Fruit fly (Drosophila melanogaster) whole organism, prepupa: ENCODE results near the gene Polr2F.
A peak's percentile ranks its signal among the peaks of the same experiment; 100 is the strongest.

Experiments used
- CG10669 ChIP-seq: fragments of 200-800 bp; sonication (Bioruptor generic); optimal IDR thresholded peaks from 3 replicates; lab custom pipeline; 2018; ENCODE audit warnings: missing biosample characterization, mild to moderate bottlenecking, missing genetic modification characterization, moderate library complexity
- CG11294 ChIP-seq: fragments of 200-800 bp; sonication (Bioruptor generic); IDR thresholded peaks from 2 replicates; pipeline ENCODE4 v1.3.6; 2022; ENCODE audit warnings: missing biosample characterization, missing genetic modification characterization
- CG11762 ChIP-seq: fragments of 200-800 bp; sonication (Bioruptor generic); optimal IDR thresholded peaks from 3 replicates; lab custom pipeline; 2016; ENCODE audit warnings: missing biosample characterization, missing genetic modification characterization; ENCODE audit not compliant: insufficient read depth
- CG1621 ChIP-seq: fragments of 200-800 bp; sonication (Bioruptor generic); optimal IDR thresholded peaks from 3 replicates; lab custom pipeline; 2018; ENCODE audit warnings: missing biosample characterization, mild to moderate bottlenecking, missing genetic modification characterization
- CG16779 ChIP-seq: fragments of 200-800 bp; sonication (Bioruptor generic); optimal IDR thresholded peaks from 3 replicates; lab custom pipeline; 2017; ENCODE audit warnings: missing biosample characterization, mild to moderate bottlenecking, missing genetic modification characterization
- CG31627 ChIP-seq: fragments of 200-800 bp; sonication (Bioruptor generic); optimal IDR thresholded peaks from 3 replicates; lab custom pipeline; 2016; ENCODE audit warnings: missing biosample characterization, missing genetic modification characterization
- CG34406 ChIP-seq: fragments of 200-800 bp; sonication (Bioruptor generic); optimal IDR thresholded peaks from 3 replicates; lab custom pipeline; 2016; ENCODE audit warnings: missing biosample characterization, missing genetic modification characterization
- CG3919 ChIP-seq: fragments of 200-800 bp; sonication (Bioruptor generic); optimal IDR thresholded peaks from 3 replicates; lab custom pipeline; 2016; ENCODE audit warnings: missing biosample characterization, missing genetic modification characterization
- CG6163 ChIP-seq: fragments of 200-800 bp; sonication (Bioruptor generic); IDR thresholded peaks from 3 replicates; pipeline ENCODE4 v1.3.6; 2022; ENCODE audit warnings: missing biosample characterization, missing genetic modification characterization
- CG6854 ChIP-seq: fragments of 200-800 bp; sonication (Bioruptor generic); optimal IDR thresholded peaks from 2 replicates; lab custom pipeline; 2017; ENCODE audit warnings: missing biosample characterization, mild to moderate bottlenecking, missing genetic modification characterization
- CG7368 ChIP-seq: fragments of 200-800 bp; sonication (Bioruptor generic); optimal IDR thresholded peaks from 3 replicates; lab custom pipeline; 2016; ENCODE audit warnings: missing biosample characterization, missing genetic modification characterization
- CG8119 ChIP-seq: fragments of 200-800 bp; sonication (Bioruptor generic); IDR thresholded peaks from 3 replicates; pipeline ENCODE4 v1.3.6; 2022; ENCODE audit warnings: missing biosample characterization, missing genetic modification characterization
- CG8632 ChIP-seq: fragments of 200-800 bp; sonication (Bioruptor generic); optimal IDR thresholded peaks from 3 replicates; lab custom pipeline; 2016; ENCODE audit warnings: missing biosample characterization, missing genetic modification characterization
- Eip75B ChIP-seq: fragments of 200-800 bp; sonication (Bioruptor generic); optimal IDR thresholded peaks from 3 replicates; lab custom pipeline; 2016; ENCODE audit warnings: missing biosample characterization, missing genetic modification characterization
- Eip78C ChIP-seq: fragments of 200-800 bp; sonication (Bioruptor generic); peaks from one replicate; lab custom pipeline; 2016; ENCODE audit warnings: missing biosample characterization, missing genetic modification characterization
- Ets96B ChIP-seq: fragments of 200-800 bp; optimal IDR thresholded peaks from 2 replicates; lab custom pipeline; 2019; ENCODE audit warnings: missing biosample characterization, mild to moderate bottlenecking, missing genetic modification characterization, moderate library complexity
- Hr39 ChIP-seq: fragments of 200-800 bp; sonication (Bioruptor generic); optimal IDR thresholded peaks from 2 replicates; lab custom pipeline; 2016; ENCODE audit warnings: missing biosample characterization, missing genetic modification characterization
- Hr4 ChIP-seq: fragments of 200-800 bp; sonication (Bioruptor generic); optimal IDR thresholded peaks from 3 replicates; lab custom pipeline; 2016; ENCODE audit warnings: missing biosample characterization, missing genetic modification characterization
- Met ChIP-seq: fragments of 200-800 bp; sonication (Bioruptor generic); optimal IDR thresholded peaks from 3 replicates; lab custom pipeline; 2016; ENCODE audit warnings: missing biosample characterization, missing genetic modification characterization
- OdsH ChIP-seq: fragments of 200-800 bp; sonication (Bioruptor generic); optimal IDR thresholded peaks from 3 replicates; lab custom pipeline; 2016; ENCODE audit warnings: missing biosample characterization, missing genetic modification characterization
- Sox102F ChIP-seq: fragments of 200-800 bp; sonication (Bioruptor generic); optimal IDR thresholded peaks from 2 replicates; lab custom pipeline; 2016; ENCODE audit warnings: missing biosample characterization, mild to moderate bottlenecking, missing genetic modification characterization
- Sox14 ChIP-seq: fragments of 200-800 bp; sonication (Bioruptor generic); optimal IDR thresholded peaks from 3 replicates; lab custom pipeline; 2016; ENCODE audit warnings: missing biosample characterization, missing genetic modification characterization
- Sox15 ChIP-seq: fragments of 200-800 bp; sonication (Bioruptor generic); optimal IDR thresholded peaks from 3 replicates; lab custom pipeline; 2016; ENCODE audit warnings: missing biosample characterization, missing genetic modification characterization
- achi ChIP-seq: fragments of 200-800 bp; sonication (Bioruptor generic); optimal IDR thresholded peaks from 3 replicates; lab custom pipeline; 2016; ENCODE audit warnings: missing biosample characterization, missing genetic modification characterization
- acj6 ChIP-seq: fragments of 200-800 bp; sonication (Bioruptor generic); optimal IDR thresholded peaks from 3 replicates; lab custom pipeline; 2016; ENCODE audit warnings: missing biosample characterization, missing genetic modification characterization
- dsx ChIP-seq: fragments of 200-800 bp; optimal IDR thresholded peaks from 3 replicates; lab custom pipeline; 2019; ENCODE audit warnings: missing biosample characterization, mild to moderate bottlenecking, missing genetic modification characterization, moderate library complexity; ENCODE audit not compliant: poor library complexity, severe bottlenecking
- fd59A ChIP-seq: fragments of 200-800 bp; sonication (Bioruptor generic); optimal IDR thresholded peaks from 2 replicates; lab custom pipeline; 2017; ENCODE audit warnings: missing biosample characterization, mild to moderate bottlenecking, missing genetic modification characterization, missing genetic modification reagents
- fd85E ChIP-seq: fragments of 200-800 bp; sonication (Bioruptor generic); optimal IDR thresholded peaks from 3 replicates; lab custom pipeline; 2016; ENCODE audit warnings: missing biosample characterization, missing genetic modification characterization
- fkh ChIP-seq: fragments of 200-800 bp; sonication (Bioruptor generic); optimal IDR thresholded peaks from 3 replicates; lab custom pipeline; 2017; ENCODE audit warnings: missing biosample characterization, mild to moderate bottlenecking, missing genetic modification characterization, moderate library complexity
- lz ChIP-seq: fragments of 200-800 bp; sonication (Bioruptor generic); optimal IDR thresholded peaks from 3 replicates; lab custom pipeline; 2016; ENCODE audit warnings: missing biosample characterization, missing genetic modification characterization
- pdm3 ChIP-seq: fragments of 200-800 bp; sonication (Bioruptor generic); optimal IDR thresholded peaks from 3 replicates; lab custom pipeline; 2016; ENCODE audit warnings: missing biosample characterization, missing genetic modification characterization
- ss ChIP-seq, 2 experiments: fragments of 200-800 bp; sonication (Bioruptor generic); optimal IDR thresholded peaks; 2 replicates in 1 of 2; 3 replicates in 1 of 2; lab custom pipeline; 2017 to 2018; ENCODE audit warnings: mild to moderate bottlenecking in 2 of 2, missing biosample characterization in 2 of 2, missing genetic modification characterization in 2 of 2, moderate library complexity in 1 of 2
- vri ChIP-seq: fragments of 200-800 bp; sonication (Bioruptor generic); optimal IDR thresholded peaks from 3 replicates; lab custom pipeline; 2016; ENCODE audit warnings: missing biosample characterization, mild to moderate bottlenecking, missing genetic modification characterization

Polr2F gene

dm6 chr3R:5354373-5355134 lies 17.0 kb upstream of the Polr2F start, which contains the start of the genes CG11999 and CG1161 (continued):
- TF ChIP-seq fkh (GFP tag; lab: Kevin White, UChicago) = peak; percentile 16
- peak; percentile 1 for TF ChIP-seq CG31627 (GFP tag; lab: Kevin White, UChicago)
- no peak for TF ChIP-seq Ets96B (tag; lab: Kevin White, UChicago)
- no peak for TF ChIP-seq CG34406 (GFP tag; lab: Kevin White, UChicago)
- peak; percentile 13 for TF ChIP-seq lz
- peak; percentile 33 for TF ChIP-seq Met (GFP tag; lab: Kevin White, UChicago)
- TF ChIP-seq achi (GFP tag; lab: Kevin White, UChicago) = no peak
- TF ChIP-seq CG6854 = no peak
- no peak for TF ChIP-seq OdsH
- TF ChIP-seq CG6163 (GFP tag; lab: Robert Waterston, UW) = no peak
- TF ChIP-seq vri (GFP tag; lab: Kevin White, UChicago) = no peak
- peak; percentile 41 for TF ChIP-seq dsx (GFP tag; lab: Kevin White, UChicago)
- TF ChIP-seq Eip75B (GFP tag; lab: Kevin White, UChicago) = peak; percentile 34
- TF ChIP-seq acj6 = no peak
- TF ChIP-seq CG10669 (GFP tag; lab: Kevin White, UChicago) = no peak
- TF ChIP-seq CG8632 = no peak
- TF ChIP-seq CG3919 (GFP tag; lab: Kevin White, UChicago) = no peak
- no peak for TF ChIP-seq Sox15 (GFP tag; lab: Kevin White, UChicago)
- peak; percentile 55 for TF ChIP-seq Eip78C (GFP tag; lab: Kevin White, UChicago)
- no peak for TF ChIP-seq CG11294 (GFP tag; lab: Robert Waterston, UW)
- no peak for TF ChIP-seq CG11762
- TF ChIP-seq ss (GFP tag; optimal IDR thresholded peaks at IDR 0.05; lab: Kevin White, UChicago) = no peak
- TF ChIP-seq CG8119 = no peak
- no peak for TF ChIP-seq CG7368 (GFP tag; lab: Kevin White, UChicago)
- TF ChIP-seq CG1621 = no peak
- no peak for TF ChIP-seq CG16779 (tag; lab: Kevin White, UChicago)
- no peak for TF ChIP-seq pdm3 (GFP tag; lab: Kevin White, UChicago)
- TF ChIP-seq fd85E (GFP tag; lab: Kevin White, UChicago) = no peak
- no peak for TF ChIP-seq fd59A (GFP tag; lab: Kevin White, UChicago)

dm6 chr3R:5355135-5355493 lies 16.5 kb upstream of the Polr2F start:
- TF ChIP-seq CG31627 (GFP tag; lab: Kevin White, UChicago) = no peak
- no peak for TF ChIP-seq pdm3 (GFP tag; lab: Kevin White, UChicago)
- TF ChIP-seq CG1621 = no peak
- no peak for TF ChIP-seq Hr4 (GFP tag; lab: Kevin White, UChicago)
- TF ChIP-seq Sox102F (GFP tag; lab: Kevin White, UChicago) = no peak
- TF ChIP-seq lz = no peak
- TF ChIP-seq, all 60 proteins: peak for 0

DNA sequence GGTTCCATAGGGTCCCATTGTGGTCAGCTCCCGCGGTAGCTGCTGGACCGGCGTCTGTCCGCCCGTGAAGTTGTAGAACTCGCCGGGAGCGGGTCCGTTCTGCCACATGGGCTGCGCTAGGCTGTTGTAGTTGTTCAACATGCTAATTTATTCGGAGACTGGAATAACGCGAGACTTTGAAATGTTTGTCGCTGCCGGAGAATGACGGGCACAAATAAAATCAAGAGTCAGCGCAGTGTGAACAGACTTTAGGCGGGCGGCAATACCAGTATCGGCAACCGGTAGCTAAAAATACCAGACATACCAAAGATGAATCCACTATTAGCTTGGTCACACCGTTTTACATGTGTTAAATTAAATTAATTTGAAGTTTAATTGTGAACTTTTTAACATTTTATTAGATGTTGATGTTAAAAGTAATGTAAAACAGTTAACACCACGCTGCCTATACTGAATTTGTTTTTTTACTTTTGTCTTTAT lies 13.6 kb upstream of the Polr2F start, which contains the start of gene Prosbeta7:
Gene Prosbeta7, minus strand, starts transcription at position 430 of the 480 bp plus-strand sequence.
- TF ChIP-seq CG8119 = no peak
- peak; percentile 45 for TF ChIP-seq CG1621
- TF ChIP-seq acj6 = no peak
- no peak for TF ChIP-seq dsx (GFP tag; lab: Kevin White, UChicago)
- TF ChIP-seq Hr39 (GFP tag; lab: Kevin White, UChicago) = no peak
- TF ChIP-seq Sox14 = peak; percentile 27
- TF ChIP-seq vri (GFP tag; lab: Kevin White, UChicago) = no peak
- no peak for TF ChIP-seq Eip75B (GFP tag; lab: Kevin White, UChicago)
- no peak for TF ChIP-seq Hr4 (GFP tag; lab: Kevin White, UChicago)
- TF ChIP-seq Eip78C (GFP tag; lab: Kevin White, UChicago) = peak; percentile 27
- TF ChIP-seq CG6163 (GFP tag; lab: Robert Waterston, UW) = 0 out of 3 replicates have a peak, but pooled peaks have one; percentile 6
- peak; percentile 55 for TF ChIP-seq CG6854
